Fruit fly (Drosophila melanogaster): ENCODE results near the gene Cpr72Ea.
A peak's percentile ranks its signal among the peaks of the same experiment; 100 is the strongest.

The Cpr72Ea gene

dm6 chr3L:16408609-16409439 lies 46.4 kb downstream of the Cpr72Ea start (continued):
- no peak for TF ChIP-seq HmgZ (tag; optimal IDR thresholded peaks at IDR 0.05)

dm6 chr3L:16409440-16410233 lies 47.2 kb downstream of the Cpr72Ea start:
- no peak for TF ChIP-seq az2 (GFP tag; optimal IDR thresholded peaks at IDR 0.05)
- TF ChIP-seq CG10274 (GFP tag; optimal IDR thresholded peaks at IDR 0.05) = peak; percentile 6
- no peak for TF ChIP-seq seq (GFP tag; IDR thresholded peaks at IDR 0.05)
- no peak for TF ChIP-seq CG2202 (tag; optimal IDR thresholded peaks at IDR 0.05)
- no peak for TF ChIP-seq abd-A (tag; optimal IDR thresholded peaks at IDR 0.05)
- no peak; the same call in 1 of the 2 replicates for TF ChIP-seq onecut (GFP tag; IDR thresholded peaks at IDR 0.05)
- no peak for TF ChIP-seq CG9215 (GFP tag; IDR thresholded peaks at IDR 0.05)
- peak in 1 of 3 experiments; percentile 23 for TF ChIP-seq Stat92E (GFP tag; optimal IDR thresholded peaks at IDR 0.05)
- no peak for TF ChIP-seq pan (optimal IDR thresholded peaks at IDR 0.05)
- peak in 1 of 2 experiments; percentile 6 for TF ChIP-seq pan (GFP tag; optimal IDR thresholded peaks at IDR 0.05 in 1 of 2, IDR thresholded peaks at IDR 0.05 in 1 of 2)
- peak; percentile 3; the same call in 1 of the 2 replicates for TF ChIP-seq CG17328 (GFP tag; IDR thresholded peaks at IDR 0.05)
- peak; percentile 25 for TF ChIP-seq grn (GFP tag; optimal IDR thresholded peaks at IDR 0.05)
- TF ChIP-seq CG17802 (tag; optimal IDR thresholded peaks at IDR 0.05) = no peak
- 0 out of 3 replicates have a peak, but pooled peaks have one; percentile 0 for TF ChIP-seq ci (GFP tag; IDR thresholded peaks at IDR 0.05)
- peak; percentile 73; the same call in 1 of the 2 replicates for TF ChIP-seq CG4360 (GFP tag; IDR thresholded peaks at IDR 0.05)
- no peak for TF ChIP-seq CG2875 (GFP tag; optimal IDR thresholded peaks at IDR 0.05)
- peak; percentile 26 for TF ChIP-seq salm (tag; optimal IDR thresholded peaks at IDR 0.05)
- TF ChIP-seq gcm (GFP tag; optimal IDR thresholded peaks at IDR 0.05) = peak; percentile 67
- 0 out of 2 replicates have a peak, but pooled peaks have one; percentile 8 for TF ChIP-seq CG6689 (GFP tag; IDR thresholded peaks at IDR 0.05)
- peak; percentile 23 for TF ChIP-seq sd (tag; optimal IDR thresholded peaks at IDR 0.05)
- no peak for TF ChIP-seq CG11723 (GFP tag; optimal IDR thresholded peaks at IDR 0.05)
- peak; percentile 44 for TF ChIP-seq pros (GFP tag; optimal IDR thresholded peaks at IDR 0.05)
- peak; percentile 73 for TF ChIP-seq twi (tag; optimal IDR thresholded peaks at IDR 0.05)
- TF ChIP-seq nerfin-1 (tag; optimal IDR thresholded peaks at IDR 0.05) = peak; percentile 48
- TF ChIP-seq CG7271 (tag; optimal IDR thresholded peaks at IDR 0.05) = no peak
- TF ChIP-seq Blimp-1 (GFP tag; optimal IDR thresholded peaks at IDR 0.05) = peak; percentile 79
- peak; percentile 89 for TF ChIP-seq sqz (GFP tag; optimal IDR thresholded peaks at IDR 0.05)
- no peak for TF ChIP-seq Lim3 (GFP tag; IDR thresholded peaks at IDR 0.05)
- peak in 1 of 2 experiments; percentile 98 for TF ChIP-seq Hr78 (GFP tag; optimal IDR thresholded peaks at IDR 0.05)
- TF ChIP-seq kni (GFP tag; optimal IDR thresholded peaks at IDR 0.05) = peak; percentile 52

DNA sequence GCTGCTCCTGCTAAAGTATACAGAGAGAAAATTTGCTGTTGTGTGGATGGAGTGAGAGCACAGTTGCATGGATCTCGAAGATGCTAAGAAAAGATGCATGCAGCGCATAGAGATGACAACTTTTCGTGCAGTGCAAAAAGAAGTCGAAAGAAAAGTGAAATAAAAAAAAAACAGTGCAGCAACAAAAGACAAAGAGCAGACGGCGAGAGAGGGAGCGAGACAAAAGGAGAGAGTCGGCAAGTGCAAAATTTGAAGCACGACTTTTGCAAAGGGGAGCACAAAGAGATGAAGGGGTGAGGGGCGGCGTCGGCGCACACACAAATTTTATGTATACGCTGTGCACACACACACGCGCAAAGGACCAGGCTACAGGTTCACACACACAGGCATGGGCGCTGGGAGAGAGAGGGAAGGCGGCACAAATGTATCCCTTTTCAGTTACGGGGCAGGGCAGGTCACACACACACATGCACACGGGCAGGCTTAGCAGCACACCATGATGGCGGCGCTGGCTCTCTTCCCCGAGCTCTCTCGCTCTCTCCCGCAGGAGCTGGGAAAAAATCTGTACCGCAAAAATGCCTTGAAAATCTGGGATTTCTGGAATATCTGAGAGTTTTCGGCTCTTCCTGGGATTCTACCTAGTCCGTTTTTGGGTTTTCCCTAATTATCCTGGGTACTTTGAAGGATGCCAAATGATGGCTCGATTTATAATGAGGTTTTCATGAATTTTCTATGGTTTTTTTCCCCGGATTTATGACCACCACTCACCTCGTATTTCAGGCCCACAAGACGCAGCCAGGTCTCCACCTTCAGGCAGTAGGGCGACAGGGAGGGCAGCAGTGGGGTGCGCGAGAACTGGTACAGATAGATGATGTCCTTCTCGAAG lies 48.1 kb downstream of the Cpr72Ea start:
- TF ChIP-seq CG3838 (GFP tag; optimal IDR thresholded peaks at IDR 0.05) (no peak), CG12236 (GFP tag; optimal IDR thresholded peaks at IDR 0.05) (no peak), CG12942 (GFP tag; optimal IDR thresholded peaks at IDR 0.05) (no peak), CG1529 (GFP tag; optimal IDR thresholded peaks at IDR 0.05) (no peak), CG17328 (GFP tag; IDR thresholded peaks at IDR 0.05) (no peak), gt (GFP tag; IDR thresholded peaks at IDR 0.05) (no peak), CG33557 (GFP tag; optimal IDR thresholded peaks at IDR 0.05) (no peak), NfI (GFP tag; optimal IDR thresholded peaks at IDR 0.05) (no peak), CG18262 (tag; optimal IDR thresholded peaks at IDR 0.05) (no peak), CG8388 (GFP tag; optimal IDR thresholded peaks at IDR 0.05) (no peak), Side (GFP tag; optimal IDR thresholded peaks at IDR 0.05) (no peak), zf30C (GFP tag; optimal IDR thresholded peaks at IDR 0.05) (peak; percentile 76), pum (GFP tag; optimal IDR thresholded peaks at IDR 0.05) (no peak)
